Worm (Caenorhabditis elegans) whole organism, L4/young adult: ENCODE results near the gene F41F3.3.

Experiments
- W03F9.2 ChIP-seq: fragments of 150-350 bp; optimal IDR thresholded peaks from 2 replicates; lab custom pipeline; 2014; ENCODE audit warnings: missing biosample characterization, missing genetic modification characterization
- dao-5 ChIP-seq: sonication (generic microtip); optimal IDR thresholded peaks from 2 replicates; lab custom pipeline; 2016; ENCODE audit warnings: missing genotype, missing genetic modification characterization, moderate library complexity, missing compliant biosample characterization
- him-1 ChIP-seq: sonication (generic microtip); optimal IDR thresholded peaks from 2 replicates; lab custom pipeline; 2016; ENCODE audit warnings: missing genotype, missing genetic modification reagents, missing genetic modification characterization, missing compliant biosample characterization

DNA sequence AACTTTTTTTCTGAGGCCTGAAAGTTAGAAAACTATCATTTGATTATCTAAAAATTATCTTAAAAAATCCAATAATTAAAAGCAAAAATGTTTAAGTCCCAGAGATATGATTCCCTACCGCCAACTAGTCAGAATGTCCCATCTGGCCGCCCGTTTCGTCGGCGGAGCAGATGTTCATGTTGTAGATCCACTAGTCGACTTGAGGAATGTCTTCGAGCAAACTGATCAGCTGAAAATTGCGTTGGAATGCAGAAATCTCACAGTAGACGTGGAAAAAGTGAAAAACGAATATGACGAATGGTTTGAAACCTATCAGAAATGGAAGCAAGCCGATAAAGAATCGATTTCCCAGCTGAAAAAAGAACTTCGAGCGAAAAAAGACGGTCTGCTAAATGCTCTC, 41.2 kb upstream of the F41F3.3 start, which contains the start of gene K03B4.1:
- TF ChIP-seq him-1 (tag; lab: Kevin White, UChicago) (no peak), dao-5 (tag; lab: Kevin White, UChicago) (no peak), W03F9.2 (no peak)
